Worm (Caenorhabditis elegans): ENCODE results near the gene clk-1.

ce11 chrIII:5258918-5259317 is 18.8 kb upstream of the clk-1 start, which contains the start of gene gop-2:
- TF ChIP-seq nhr-90 (tag; optimal IDR thresholded peaks at IDR 0.05; ENCODE audit: poor library complexity), result no peak
- no peak for TF ChIP-seq ztf-11 (tag; optimal IDR thresholded peaks at IDR 0.05)
- no peak for TF ChIP-seq sptf-1 (tag; optimal IDR thresholded peaks at IDR 0.05)
- no peak for TF ChIP-seq nhr-12 (tag; optimal IDR thresholded peaks at IDR 0.05)
- TF ChIP-seq sox-4 (tag; optimal IDR thresholded peaks at IDR 0.05), result no peak
- no peak for TF ChIP-seq snu-23 (GFP tag; optimal IDR thresholded peaks at IDR 0.05)
- TF ChIP-seq elt-2 (tag; optimal IDR thresholded peaks at IDR 0.05), result no peak
- no peak for TF ChIP-seq aly-2 (tag; optimal IDR thresholded peaks at IDR 0.05)

Data from whole organism, L1 larva.